Fruit fly (Drosophila melanogaster): ENCODE measurements around the gene CG33003.

Gene CG33003

DNA sequence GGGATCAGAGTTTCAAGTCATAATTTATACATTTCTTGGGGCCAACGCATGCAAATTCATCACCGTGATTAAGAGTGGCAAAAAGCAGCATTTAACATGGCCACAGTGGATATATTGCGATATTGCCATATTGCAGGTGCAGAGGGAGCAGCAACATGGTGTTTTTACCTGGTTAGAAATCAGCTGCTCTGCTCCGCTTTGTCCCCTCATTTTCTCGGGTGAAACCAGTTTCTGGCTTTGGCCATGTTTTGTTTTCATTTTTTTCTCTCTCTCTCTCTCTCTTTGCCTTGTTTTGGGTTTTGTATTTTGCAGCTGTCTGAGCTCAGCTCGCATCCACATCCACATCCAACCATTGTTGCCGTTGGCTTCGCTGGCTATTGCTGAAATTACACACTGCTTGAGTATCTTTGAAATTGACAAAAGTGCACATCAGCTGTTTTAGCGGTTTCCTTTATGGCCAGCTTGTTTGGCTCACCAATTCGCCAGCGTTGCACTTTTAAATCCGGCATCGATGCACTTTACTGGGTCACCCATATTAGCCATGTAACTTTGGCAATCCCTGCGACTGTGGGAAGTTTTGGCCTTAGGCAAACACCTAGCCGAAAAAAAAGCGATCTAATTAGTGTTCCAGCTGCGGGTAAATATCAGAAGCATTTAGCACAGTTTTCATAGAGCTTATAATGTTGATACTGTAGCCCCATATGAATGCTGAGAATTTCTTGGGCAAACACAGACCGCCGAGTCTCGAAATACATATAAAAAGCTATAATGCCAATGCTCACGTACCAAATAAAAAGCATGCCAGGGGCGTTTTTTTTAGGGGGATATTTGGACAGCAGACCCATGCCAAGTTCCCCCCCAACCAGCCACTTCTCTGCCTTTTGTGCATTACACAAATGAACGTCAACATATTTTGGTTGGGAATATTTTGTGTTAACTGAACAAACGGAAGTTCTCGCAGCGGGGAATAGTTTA is 25.4 kb upstream of the CG33003 start:
- TF ChIP-seq CG17801 (GFP tag; optimal IDR thresholded peaks at IDR 0.05; ENCODE audit: partially characterized antibody): no peak

DNA sequence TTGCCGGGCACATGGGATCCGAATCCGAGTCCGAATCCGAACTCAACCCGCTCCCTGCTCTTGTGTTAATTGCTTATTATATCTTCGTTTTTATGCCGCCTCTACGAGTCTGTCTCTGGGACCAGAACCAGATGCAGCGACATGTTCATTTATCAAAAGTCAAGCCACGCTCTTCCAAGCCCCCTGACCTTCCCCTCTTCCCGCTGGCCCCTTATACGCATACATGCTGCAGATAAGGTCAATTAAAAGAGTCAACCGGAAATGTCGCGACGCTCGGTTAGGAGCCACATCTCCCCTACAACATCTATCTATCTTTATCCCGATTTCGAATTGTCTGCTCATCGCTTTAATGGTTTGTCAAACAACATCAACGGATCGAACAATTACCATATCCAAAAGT is 23.0 kb upstream of the CG33003 start:
- no peak for TF ChIP-seq CG17801 (GFP tag; optimal IDR thresholded peaks at IDR 0.05; ENCODE audit: partially characterized antibody)

DNA sequence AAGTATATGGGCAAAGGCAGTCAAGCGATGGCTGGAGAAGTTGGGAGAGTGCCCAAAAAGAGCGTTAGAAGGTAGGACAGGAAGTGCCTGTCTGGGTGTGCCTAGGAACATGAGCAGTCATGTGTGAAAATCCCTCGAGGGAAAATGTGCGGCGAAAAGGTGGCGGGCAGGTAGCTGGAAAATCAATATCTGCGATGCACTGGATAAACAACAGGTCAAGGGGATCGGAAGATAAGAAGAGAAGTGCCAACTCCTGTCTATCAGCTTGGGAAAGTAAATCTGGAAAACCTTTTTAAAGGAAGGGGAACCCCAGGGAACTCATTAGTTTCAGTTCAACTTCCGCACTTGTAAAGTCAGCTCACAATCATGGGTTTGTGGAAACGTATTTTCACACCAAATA is 22.4 kb upstream of the CG33003 start:
- TF ChIP-seq CG17801 (GFP tag; optimal IDR thresholded peaks at IDR 0.05; ENCODE audit: partially characterized antibody): no peak

DNA sequence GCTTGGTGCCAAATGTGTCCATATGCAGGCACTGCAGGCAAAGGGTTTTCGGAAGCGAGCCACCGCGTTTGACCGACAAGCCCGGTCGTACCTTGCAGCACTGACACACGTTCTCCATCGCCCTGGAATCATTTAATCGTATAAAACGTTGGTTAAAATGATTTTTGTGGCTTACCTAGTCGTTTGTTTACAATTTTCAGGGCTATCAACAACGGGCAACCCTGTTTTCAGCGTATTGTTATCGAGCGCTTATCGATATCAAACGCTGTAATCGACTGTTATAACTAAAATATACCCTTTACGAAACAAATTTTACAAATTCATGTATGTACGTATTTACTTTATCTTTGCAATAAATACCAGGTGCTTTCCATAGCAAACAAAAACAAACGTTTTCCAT is 18.2 kb upstream of the CG33003 start, which contains the start of gene CG17612:
Gene CG17612, minus strand, starts transcription at position 214 of the 400 bp plus-strand sequence.
- no peak for TF ChIP-seq CG17801 (GFP tag; optimal IDR thresholded peaks at IDR 0.05; ENCODE audit: partially characterized antibody)

DNA sequence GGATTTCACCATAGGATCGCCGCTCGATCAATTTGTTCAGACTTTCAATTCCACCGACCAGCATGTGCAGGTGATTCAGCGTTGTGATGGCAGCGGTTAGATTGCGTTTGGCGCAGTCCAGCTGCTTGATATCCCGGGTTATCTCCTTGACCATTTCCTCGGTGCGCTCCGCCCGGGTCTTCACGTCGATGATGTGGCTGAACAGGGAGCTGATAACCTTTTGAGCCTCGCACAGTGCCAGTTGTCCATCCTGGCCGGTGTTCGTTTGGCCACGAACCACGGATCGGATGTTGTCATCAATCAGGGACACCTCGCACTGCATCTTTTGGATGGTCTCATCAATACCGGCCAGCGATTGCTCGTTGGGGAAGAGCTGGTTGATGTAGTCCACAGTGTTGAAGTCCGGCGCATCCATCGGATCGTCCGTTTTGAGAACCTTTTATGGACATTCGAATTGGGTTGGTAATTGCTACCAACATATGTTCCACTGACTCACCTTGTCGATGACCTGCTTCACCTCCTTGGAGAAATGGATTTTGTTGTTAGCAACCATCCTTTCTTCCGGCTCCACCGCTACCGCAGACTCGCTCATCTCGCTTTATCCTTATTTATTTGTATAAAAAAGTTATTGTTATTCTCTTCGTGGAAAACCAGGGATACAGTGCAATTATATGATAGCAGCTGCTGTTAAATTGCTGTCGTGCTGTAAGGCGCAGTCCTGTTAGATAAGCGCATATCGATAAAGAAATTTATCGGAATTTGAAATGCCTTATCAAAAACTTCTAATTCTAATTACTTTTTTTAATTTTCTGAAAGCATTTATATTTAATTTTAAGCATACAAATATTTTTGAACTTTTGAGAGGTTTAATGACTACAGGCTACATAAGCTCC is 15.1 kb upstream of the CG33003 start, which contains the start of gene Vps53:
Gene Vps53, minus strand, starts transcription at position 676 of the 893 bp plus-strand sequence.
- no peak for TF ChIP-seq CG17801 (GFP tag; optimal IDR thresholded peaks at IDR 0.05; ENCODE audit: partially characterized antibody)

DNA sequence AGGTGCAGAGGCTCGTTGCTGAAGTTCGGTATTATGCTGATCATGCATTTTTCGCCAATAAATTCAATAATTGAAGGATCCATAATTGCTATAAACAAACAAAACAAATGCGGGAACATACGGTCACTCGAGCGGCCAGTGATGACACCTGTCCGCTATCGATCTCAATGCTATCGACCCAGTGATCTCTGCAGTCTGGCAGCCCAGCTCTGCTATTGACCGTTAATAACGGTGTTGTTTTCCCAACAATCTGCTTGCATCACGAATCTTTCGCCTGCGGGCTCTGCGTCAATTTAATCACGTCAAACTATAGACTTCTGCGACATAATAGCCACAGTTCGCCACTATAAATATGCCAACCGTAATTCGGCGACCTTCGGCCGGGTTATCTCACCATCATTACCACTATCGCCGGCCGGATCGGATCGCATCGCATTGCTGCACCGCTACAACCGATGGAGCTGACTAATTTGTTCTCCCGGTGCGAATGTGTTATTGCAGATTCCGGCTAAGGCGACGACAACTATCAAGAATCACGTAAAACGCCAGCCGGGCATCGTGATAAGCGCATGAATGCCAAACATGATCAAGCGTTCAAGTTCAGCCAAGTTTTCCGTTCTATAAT is 13.7 kb upstream of the CG33003 start, which contains the start of gene Psf2:
Gene Psf2, minus strand, starts transcription at position 431 of the 625 bp plus-strand sequence.
- TF ChIP-seq CG17801 (GFP tag; optimal IDR thresholded peaks at IDR 0.05; ENCODE audit: partially characterized antibody): no peak

DNA sequence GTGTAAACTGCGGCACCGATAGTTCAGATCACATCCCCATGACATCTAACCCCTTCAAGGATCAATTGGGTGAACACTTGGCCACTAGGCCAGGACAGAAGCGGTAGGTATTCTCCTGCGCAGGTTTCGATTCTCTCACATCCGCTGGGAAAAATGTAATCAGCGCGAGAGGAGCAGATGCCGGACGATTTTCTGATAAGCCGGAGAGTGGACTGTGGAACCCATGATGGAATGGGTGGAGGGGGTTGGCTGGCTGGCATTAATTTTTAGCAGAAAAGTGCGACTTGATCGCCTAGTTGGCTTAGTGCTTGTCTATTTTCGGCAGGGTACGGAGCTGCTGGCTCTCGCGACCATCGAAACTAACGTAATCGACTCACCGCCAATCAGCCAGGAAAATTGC is 12.7 kb upstream of the CG33003 start, which contains the start of gene Tps1:
Gene Tps1, plus strand, starts transcription at position 301 of the 400 bp plus-strand sequence.
- no peak for TF ChIP-seq CG17801 (GFP tag; optimal IDR thresholded peaks at IDR 0.05; ENCODE audit: partially characterized antibody)

DNA sequence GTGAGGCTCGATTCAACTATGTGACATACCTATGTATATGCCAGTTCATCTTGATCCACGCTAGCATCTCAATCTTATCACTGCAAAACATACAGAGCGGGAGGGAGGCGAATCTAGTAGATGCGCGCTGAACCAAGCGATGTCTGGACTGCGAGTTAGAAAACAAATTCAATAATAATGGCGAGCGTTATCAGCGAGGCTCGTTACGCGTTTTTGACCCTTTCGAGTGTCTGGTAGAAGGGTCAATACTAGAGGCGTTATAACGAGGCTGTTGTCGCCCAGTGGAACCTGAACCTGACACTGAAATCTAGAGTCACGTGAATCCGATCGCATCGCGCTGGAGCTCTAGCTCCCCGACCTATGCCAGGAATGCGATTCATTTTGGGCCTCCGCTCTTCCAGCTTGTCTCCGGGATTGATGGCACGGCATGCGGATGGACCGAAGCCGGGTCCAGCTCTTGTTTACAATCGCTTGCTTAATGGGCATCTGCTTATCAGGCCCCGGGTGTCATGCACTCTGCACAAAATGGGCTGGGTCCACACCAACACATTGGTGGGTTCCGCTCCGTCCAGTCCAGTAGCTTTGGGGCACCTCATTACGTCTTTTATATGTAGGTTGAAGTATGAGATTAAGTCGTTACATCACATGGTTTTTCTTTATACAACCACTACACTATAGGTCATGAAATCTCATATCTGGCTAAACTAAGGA is 11.2 kb upstream of the CG33003 start:
- no peak for TF ChIP-seq CG17801 (GFP tag; optimal IDR thresholded peaks at IDR 0.05; ENCODE audit: partially characterized antibody)

DNA sequence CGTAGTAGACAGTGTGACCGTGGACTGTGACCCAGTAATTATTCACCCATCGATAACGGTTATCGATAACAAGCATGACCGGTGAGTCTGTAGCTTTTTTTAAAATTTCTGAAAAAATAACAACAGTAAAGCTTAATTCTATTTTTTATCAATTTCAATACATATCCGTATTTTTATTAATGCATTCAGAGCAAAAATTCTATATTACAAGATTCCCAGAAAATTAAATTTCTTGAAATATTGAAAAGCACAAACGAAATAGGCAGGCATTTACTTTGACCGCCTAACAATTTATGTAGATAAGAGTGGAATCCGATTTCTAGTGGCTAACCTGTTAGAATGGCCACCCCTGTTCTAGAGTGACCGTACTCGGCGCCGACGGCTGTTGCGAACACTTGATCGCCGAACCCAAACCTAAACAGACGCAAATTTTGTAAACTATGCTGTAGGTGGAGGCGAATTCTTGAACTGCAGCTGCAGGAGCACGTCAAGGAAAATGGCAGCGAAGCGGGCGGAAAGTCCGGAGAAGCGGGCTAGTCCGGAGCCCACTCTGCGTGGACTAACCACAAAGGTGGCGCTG is 6.8 kb upstream of the CG33003 start, which contains the start of gene CG3652:
Gene CG3652, minus strand, starts transcription at position 35 of the 580 bp plus-strand sequence.
- TF ChIP-seq CG17801 (GFP tag; optimal IDR thresholded peaks at IDR 0.05; ENCODE audit: partially characterized antibody): peak; percentile 7

DNA sequence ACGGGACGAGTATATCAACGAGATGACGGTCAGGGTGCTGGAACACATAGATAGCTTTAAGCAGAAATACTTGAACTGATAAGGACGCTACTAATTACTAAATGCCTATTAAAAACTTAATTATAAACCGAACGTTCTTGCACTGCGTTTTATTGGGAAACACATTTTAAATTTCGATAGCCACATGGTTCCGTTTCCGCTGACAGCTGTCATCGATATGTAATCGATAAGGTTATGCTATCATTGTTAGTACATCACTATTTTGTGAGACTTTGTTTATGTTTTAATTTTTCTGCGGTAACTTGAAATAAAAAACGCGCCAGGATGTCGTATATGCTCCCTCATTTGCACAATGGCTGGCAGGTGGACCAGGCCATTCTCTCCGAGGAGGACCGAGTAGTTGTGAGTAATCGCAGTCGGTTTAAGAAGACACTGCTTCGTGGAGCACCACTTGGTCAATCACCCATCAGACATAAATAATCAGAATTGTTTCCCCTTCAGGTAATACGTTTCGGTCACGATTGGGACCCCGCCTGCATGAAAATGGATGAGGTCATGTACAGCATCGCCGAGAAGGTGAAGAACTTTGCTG is 2.4 kb downstream of the CG33003 start, which contains the start of gene Dim1:
Gene Dim1, plus strand, starts transcription at position 239 of the 592 bp plus-strand sequence.
- TF ChIP-seq CG17801 (GFP tag; optimal IDR thresholded peaks at IDR 0.05; ENCODE audit: partially characterized antibody): peak; percentile 68

DNA sequence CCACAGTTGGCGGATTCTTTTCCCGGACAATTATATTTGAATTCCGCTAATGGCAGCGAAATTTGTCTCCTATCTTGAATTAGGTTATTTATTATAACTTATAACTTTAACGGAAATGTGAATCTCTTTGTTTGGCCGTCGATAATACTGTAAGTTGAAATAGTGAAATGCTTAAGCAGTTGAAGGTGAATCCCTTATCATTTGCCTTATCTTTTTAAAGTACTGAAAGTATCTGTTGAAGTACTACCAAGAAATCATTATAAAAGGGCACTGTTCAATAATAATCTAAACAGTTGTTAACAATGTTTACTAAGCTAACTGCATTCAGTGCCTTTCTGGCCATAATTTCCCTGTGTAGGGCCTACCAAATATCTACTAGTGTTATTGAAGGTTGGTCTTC is 10.1 kb downstream of the CG33003 start, which contains the start of gene CG43055:
Gene CG43055, plus strand, starts transcription at position 301 of the 400 bp plus-strand sequence.
- no peak for TF ChIP-seq CG17801 (GFP tag; optimal IDR thresholded peaks at IDR 0.05; ENCODE audit: partially characterized antibody)

DNA sequence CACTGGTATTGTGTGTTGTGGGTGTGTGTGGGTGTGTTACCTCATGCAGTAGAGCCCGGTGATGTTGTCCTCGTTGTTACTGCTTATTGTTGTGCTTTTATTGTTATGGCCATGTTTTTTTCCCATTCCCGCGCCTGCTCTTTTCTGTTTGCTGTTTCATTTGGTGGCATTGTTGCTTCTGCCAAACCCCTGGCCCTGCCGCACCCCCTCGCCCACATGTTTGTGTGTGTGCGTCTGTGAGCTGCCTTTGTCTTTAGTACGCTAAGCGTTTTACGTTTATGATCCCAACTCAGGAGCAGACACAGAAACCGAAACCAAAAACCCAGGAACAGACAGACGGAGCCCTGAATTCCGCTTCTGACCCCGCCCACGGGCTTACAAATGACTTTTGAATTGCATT is 13.3 kb downstream of the CG33003 start:
- TF ChIP-seq CG17801 (GFP tag; optimal IDR thresholded peaks at IDR 0.05; ENCODE audit: partially characterized antibody): no peak

DNA sequence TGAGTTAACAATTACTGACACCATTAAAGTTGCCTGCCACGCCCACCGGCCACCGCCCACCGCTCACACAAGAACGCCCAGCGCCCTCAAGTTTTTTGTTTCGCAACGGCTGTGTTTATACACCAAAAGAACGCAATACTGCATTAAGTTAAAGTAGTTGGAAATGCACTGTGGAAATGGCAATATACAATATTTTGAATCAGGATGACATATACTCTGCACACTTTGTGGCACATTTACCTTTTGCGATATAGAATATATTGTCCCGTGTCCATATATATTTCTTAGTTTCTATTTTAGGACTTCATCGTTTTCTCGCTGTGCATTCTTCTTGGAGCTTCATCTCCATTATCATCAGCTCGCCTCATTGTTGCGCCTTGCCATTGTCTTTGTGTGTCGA is 15.3 kb downstream of the CG33003 start:
- TF ChIP-seq CG17801 (GFP tag; optimal IDR thresholded peaks at IDR 0.05; ENCODE audit: partially characterized antibody): no peak

All from ovary, adult (tissue).